Fruit fly (Drosophila melanogaster): Measurements from ENCODE around the gene Ugt36D1.

Gene Ugt36D1

DNA sequence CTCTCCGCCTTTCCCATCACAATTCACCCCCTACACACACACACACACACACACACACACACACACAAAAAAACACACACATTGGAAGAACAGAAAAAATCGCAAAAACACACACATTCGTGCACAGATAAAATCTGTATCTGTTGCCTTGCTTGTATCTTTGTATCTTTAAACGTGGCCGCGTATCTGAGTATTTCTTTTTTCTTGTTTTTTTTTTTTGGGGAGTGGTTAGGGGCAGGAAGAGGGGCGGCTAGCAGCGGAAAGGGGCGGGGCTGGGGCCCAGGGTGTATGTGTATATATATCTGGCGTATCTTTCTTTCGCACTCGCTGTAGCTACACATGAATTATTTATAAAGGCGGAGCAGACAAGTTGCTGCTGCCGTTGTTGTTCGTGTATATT lies 43.2 kb downstream of the Ugt36D1 start:
- TF ChIP-seq Dfd (GFP tag; optimal IDR thresholded peaks at IDR 0.05): peak; percentile 53
- no peak for TF ChIP-seq psq (GFP tag; optimal IDR thresholded peaks at IDR 0.05)
- peak; percentile 81 for TF ChIP-seq jim (GFP tag; optimal IDR thresholded peaks at IDR 0.05)
- TF ChIP-seq Myc (optimal IDR thresholded peaks at IDR 0.05): no peak

DNA sequence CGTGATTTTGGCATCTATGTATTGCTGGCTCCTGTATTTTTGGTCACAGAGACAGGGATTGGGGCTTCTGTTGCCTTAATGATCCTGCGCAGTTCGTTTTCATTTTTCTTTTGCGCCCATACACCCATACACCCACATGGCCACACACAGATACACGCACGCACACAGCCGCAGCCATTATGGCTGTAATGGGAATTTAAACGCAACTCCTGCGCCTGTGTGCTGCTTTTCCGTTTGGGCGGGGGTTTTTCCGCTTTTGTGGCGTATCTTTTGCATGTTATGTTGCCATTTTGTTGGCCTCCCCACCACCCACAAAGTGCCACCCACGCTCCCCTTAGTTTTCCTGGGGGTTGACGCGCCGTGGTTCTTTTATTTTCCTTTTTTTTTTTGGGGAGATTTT lies 44.5 kb downstream of the Ugt36D1 start:
- TF ChIP-seq Rel (GFP tag; optimal IDR thresholded peaks at IDR 0.05): no peak
- no peak for TF ChIP-seq Rel (tag; optimal IDR thresholded peaks at IDR 0.05)
- no peak for TF ChIP-seq br (GFP tag; optimal IDR thresholded peaks at IDR 0.05)
- no peak for TF ChIP-seq Hr83 (GFP tag; optimal IDR thresholded peaks at IDR 0.05; ENCODE audit: poor library complexity, severe bottlenecking)
- no peak for TF ChIP-seq pan (optimal IDR thresholded peaks at IDR 0.05)
- TF ChIP-seq Dfd (GFP tag; optimal IDR thresholded peaks at IDR 0.05): no peak
- TF ChIP-seq lola (GFP tag; optimal IDR thresholded peaks at IDR 0.05): no peak
- no peak for TF ChIP-seq brk (GFP tag; optimal IDR thresholded peaks at IDR 0.05)
- no peak for TF ChIP-seq Vsx2 (GFP tag; optimal IDR thresholded peaks at IDR 0.05; ENCODE audit: partially characterized antibody)
- TF ChIP-seq Abd-B (GFP tag; optimal IDR thresholded peaks at IDR 0.05): no peak
- TF ChIP-seq Hr78 (GFP tag; optimal IDR thresholded peaks at IDR 0.05): no peak
- TF ChIP-seq usp (GFP tag; optimal IDR thresholded peaks at IDR 0.05): no peak
- no peak for TF ChIP-seq CG9705 (GFP tag; optimal IDR thresholded peaks at IDR 0.05)

DNA sequence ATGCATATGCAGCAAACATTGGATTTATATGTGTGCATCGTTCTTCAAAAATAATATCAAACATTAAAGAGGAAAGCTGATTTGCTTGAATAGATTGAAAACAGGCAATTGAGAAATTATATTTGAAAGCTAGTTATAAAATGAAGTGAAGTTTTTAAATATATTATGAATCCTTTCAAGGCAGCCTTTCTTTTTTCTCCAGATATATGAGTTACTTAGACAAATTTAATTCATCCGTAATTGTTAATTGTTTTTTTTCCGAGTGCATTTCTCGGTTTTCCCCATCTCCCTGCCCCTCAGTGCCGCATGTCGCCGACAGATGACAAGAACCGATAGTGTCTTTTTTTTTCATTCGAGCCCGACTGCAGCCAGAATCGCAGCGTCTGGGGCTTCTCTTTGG lies 48.5 kb downstream of the Ugt36D1 start:
- no peak for TF ChIP-seq pan (optimal IDR thresholded peaks at IDR 0.05)
- no peak for TF ChIP-seq h (GFP tag; optimal IDR thresholded peaks at IDR 0.05)
- TF ChIP-seq Rel (GFP tag; optimal IDR thresholded peaks at IDR 0.05): no peak
- TF ChIP-seq Rel (tag; optimal IDR thresholded peaks at IDR 0.05): no peak
- no peak for TF ChIP-seq jim (GFP tag; optimal IDR thresholded peaks at IDR 0.05)
- TF ChIP-seq foxo (GFP tag; optimal IDR thresholded peaks at IDR 0.05): peak in 1 of 2 experiments; percentile 31
- TF ChIP-seq ey (GFP tag; optimal IDR thresholded peaks at IDR 0.05): peak; percentile 18
- TF ChIP-seq Myc (optimal IDR thresholded peaks at IDR 0.05): no peak
- TF ChIP-seq psq (GFP tag; optimal IDR thresholded peaks at IDR 0.05): peak; percentile 5
- TF ChIP-seq CrebA (GFP tag; optimal IDR thresholded peaks at IDR 0.05; ENCODE audit: borderline replicate concordance): no peak
- TF ChIP-seq OdsH (GFP tag; optimal IDR thresholded peaks at IDR 0.05): peak; percentile 26

DNA sequence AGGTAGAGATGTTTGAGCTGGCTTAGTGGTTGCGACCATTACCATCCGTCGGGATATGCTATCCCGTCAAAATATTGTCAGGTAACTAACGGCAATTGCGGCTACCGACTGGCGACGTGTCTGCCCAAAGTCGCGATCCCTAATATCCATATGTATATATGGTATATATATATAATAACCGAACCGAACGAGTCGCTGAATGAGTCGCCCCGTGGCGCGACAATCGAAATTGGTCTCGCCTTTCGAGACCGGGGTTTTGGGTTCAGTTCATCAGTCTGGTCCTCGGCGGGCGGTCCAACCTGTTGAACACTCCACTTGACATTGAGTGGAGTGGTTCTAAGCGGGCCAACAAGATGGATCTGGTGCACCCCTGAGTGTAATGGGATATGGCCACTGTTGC lies 51.9 kb downstream of the Ugt36D1 start:
- TF ChIP-seq sv (GFP tag; optimal IDR thresholded peaks at IDR 0.05): no peak
- TF ChIP-seq ey (GFP tag; optimal IDR thresholded peaks at IDR 0.05): no peak
- TF ChIP-seq foxo (GFP tag; optimal IDR thresholded peaks at IDR 0.05): no peak
- no peak for TF ChIP-seq tai (GFP tag; optimal IDR thresholded peaks at IDR 0.05)
- no peak for TF ChIP-seq Abd-B (GFP tag; optimal IDR thresholded peaks at IDR 0.05)
- TF ChIP-seq HLH106 (tag; optimal IDR thresholded peaks at IDR 0.05): no peak
- no peak for TF ChIP-seq dmrt93B (GFP tag; optimal IDR thresholded peaks at IDR 0.05)
- no peak for TF ChIP-seq usp (GFP tag; optimal IDR thresholded peaks at IDR 0.05)
- TF ChIP-seq CG9705 (GFP tag; optimal IDR thresholded peaks at IDR 0.05): no peak
- no peak for TF ChIP-seq Dfd (GFP tag; optimal IDR thresholded peaks at IDR 0.05)
